Worm (Caenorhabditis elegans) whole organism, dauer: ENCODE measurements around the gene F35H10.5.

ENCODE experiments used
- unc-62 ChIP-seq: sonication (generic microtip); optimal IDR thresholded peaks from 2 replicates; lab custom pipeline; 2017; ENCODE audit warnings: missing biosample characterization, missing genetic modification reagents, missing genetic modification characterization

Gene F35H10.5

ce11 chrIV:8300468-8300867, at the start of gene F35H10.5:
F35H10.5 (plus strand) TSS chrIV:8300768.
- TF ChIP-seq unc-62 (GFP tag; lab: Kevin White, UChicago): no peak

- TF ChIP-seq unc-62 (GFP tag; lab: Kevin White, UChicago): no peak
Measured at ce11 chrIV:8251346-8251745, 49.2 kb upstream of the F35H10.5 start.

ce11 chrIV:8252856-8253255, 47.7 kb upstream of the F35H10.5 start:
- TF ChIP-seq unc-62 (GFP tag; lab: Kevin White, UChicago): no peak

ce11 chrIV:8254193-8254592, 46.4 kb upstream of the F35H10.5 start:
- TF ChIP-seq unc-62 (GFP tag; lab: Kevin White, UChicago): no peak

- no peak for TF ChIP-seq unc-62 (GFP tag; lab: Kevin White, UChicago)
Measured at ce11 chrIV:8255221-8255620, 45.3 kb upstream of the F35H10.5 start.

ce11 chrIV:8259904-8260303, 40.7 kb upstream of the F35H10.5 start, which contains the start of gene K07H8.7:
K07H8.7 (minus strand) TSS chrIV:8260004.
- no peak for TF ChIP-seq unc-62 (GFP tag; lab: Kevin White, UChicago)

- TF ChIP-seq unc-62 (GFP tag; lab: Kevin White, UChicago): no peak
Measured at ce11 chrIV:8260848-8261638, 39.5 kb upstream of the F35H10.5 start, which contains the start of gene vit-6. vit-6 (plus strand) TSS chrIV:8261157.

ce11 chrIV:8262671-8263070, 37.9 kb upstream of the F35H10.5 start:
- no peak for TF ChIP-seq unc-62 (GFP tag; lab: Kevin White, UChicago)

ce11 chrIV:8266024-8266949, 34.3 kb upstream of the F35H10.5 start:
- TF ChIP-seq unc-62 (GFP tag; lab: Kevin White, UChicago): no peak

- no peak for TF ChIP-seq unc-62 (GFP tag; lab: Kevin White, UChicago)
Measured at ce11 chrIV:8268024-8268423, 32.5 kb upstream of the F35H10.5 start, which contains the start of the genes K07H8.5 and K07H8.8. K07H8.5 (plus strand) TSS chrIV:8268324. K07H8.8 (minus strand) TSS chrIV:8268412.

- TF ChIP-seq unc-62 (GFP tag; lab: Kevin White, UChicago): no peak
Measured at ce11 chrIV:8273334-8273733, 27.2 kb upstream of the F35H10.5 start.

- no peak for TF ChIP-seq unc-62 (GFP tag; lab: Kevin White, UChicago)
Measured at ce11 chrIV:8275232-8275631, 25.3 kb upstream of the F35H10.5 start, which contains the start of gene K07H8.11. K07H8.11 (minus strand) TSS chrIV:8275332.

ce11 chrIV:8276609-8277008, 24.0 kb upstream of the F35H10.5 start, which contains the start of gene K07H8.12:
K07H8.12 (minus strand) TSS chrIV:8276709.
- TF ChIP-seq unc-62 (GFP tag; lab: Kevin White, UChicago): no peak

- TF ChIP-seq unc-62 (GFP tag; lab: Kevin White, UChicago): no peak
Measured at ce11 chrIV:8283214-8283613, 17.4 kb upstream of the F35H10.5 start.

ce11 chrIV:8286352-8286751, 14.2 kb upstream of the F35H10.5 start, which contains the start of gene K07H8.9:
K07H8.9 (minus strand) TSS chrIV:8286476.
- no peak for TF ChIP-seq unc-62 (GFP tag; lab: Kevin White, UChicago)

ce11 chrIV:8287287-8287686, 13.3 kb upstream of the F35H10.5 start:
- no peak for TF ChIP-seq unc-62 (GFP tag; lab: Kevin White, UChicago)
